Fruit fly (Drosophila melanogaster) whole organism, embryonic: Measurements from ENCODE around the gene bsf.

ENCODE experiments used
- ATbp ChIP-seq: fragments of 200-800 bp; sonication (Bioruptor generic); optimal IDR thresholded peaks from 2 replicates; lab custom pipeline; 2017; ENCODE audit warnings: missing biosample characterization, mild to moderate bottlenecking, missing genetic modification characterization, missing genetic modification reagents
- Aef1 ChIP-seq: fragments of 200-800 bp; sonication (Bioruptor generic); IDR thresholded peaks from 3 replicates; pipeline ENCODE4 v1.3.6; 2022; ENCODE audit warnings: missing biosample characterization, missing genetic modification characterization
- Awh ChIP-seq: fragments of 200-800 bp; sonication (Bioruptor generic); IDR thresholded peaks from 2 replicates; pipeline ENCODE4, ENCODE4 v1.3.6; 2022; ENCODE audit warnings: missing biosample characterization, missing genetic modification characterization
- CG10267 ChIP-seq: fragments of 200-800 bp; sonication (Bioruptor generic); optimal IDR thresholded peaks from 2 replicates; lab custom pipeline; 2018; ENCODE audit warnings: missing biosample characterization, mild to moderate bottlenecking, missing genetic modification characterization, moderate library complexity
- CG10274 ChIP-seq: fragments of 200-800 bp; sonication (Bioruptor generic); optimal IDR thresholded peaks from 3 replicates; lab custom pipeline; 2017; ENCODE audit warnings: missing biosample characterization, mild to moderate bottlenecking, missing genetic modification characterization
- CG11696 ChIP-seq: fragments of 200-800 bp; sonication (Bioruptor generic); IDR thresholded peaks from 2 replicates; pipeline ENCODE4 v1.3.6; 2022; ENCODE audit warnings: missing biosample characterization, missing genetic modification characterization
- CG12104 ChIP-seq: fragments of 200-800 bp; sonication (Bioruptor generic); optimal IDR thresholded peaks from 3 replicates; lab custom pipeline; 2016; ENCODE audit warnings: missing biosample characterization, missing genetic modification characterization
- CG12299 ChIP-seq: fragments of 200-800 bp; sonication (Bioruptor generic); optimal IDR thresholded peaks from 2 replicates; lab custom pipeline; 2018; ENCODE audit warnings: missing biosample characterization, mild to moderate bottlenecking, missing genetic modification characterization
- CG12391 ChIP-seq: fragments of 200-800 bp; sonication (Bioruptor generic); optimal IDR thresholded peaks from 3 replicates; lab custom pipeline; 2018; ENCODE audit warnings: missing biosample characterization, mild to moderate bottlenecking, missing genetic modification characterization, moderate library complexity
- CG13296 ChIP-seq: fragments of 200-800 bp; sonication (Bioruptor generic); optimal IDR thresholded peaks from 3 replicates; lab custom pipeline; 2018; ENCODE audit warnings: missing biosample characterization, mild to moderate bottlenecking, missing genetic modification characterization
- CG13624 ChIP-seq: fragments of 200-800 bp; sonication (Bioruptor generic); optimal IDR thresholded peaks from 2 replicates; lab custom pipeline; 2016; ENCODE audit warnings: missing biosample characterization, missing genetic modification characterization
- CG14667 ChIP-seq: fragments of 200-800 bp; sonication (Bioruptor generic); IDR thresholded peaks from 2 replicates; pipeline ENCODE4 v1.3.6; 2022; ENCODE audit warnings: missing biosample characterization, missing genetic modification characterization
- CG15514 ChIP-seq: fragments of 200-800 bp; sonication (Bioruptor generic); optimal IDR thresholded peaks from 3 replicates; lab custom pipeline; 2017; ENCODE audit warnings: missing biosample characterization, missing genetic modification characterization, mild to moderate bottlenecking, moderate library complexity, missing genetic modification reagents
- CG1647 ChIP-seq: fragments of 200-800 bp; sonication (Bioruptor generic); optimal IDR thresholded peaks from 3 replicates; lab custom pipeline; 2016; ENCODE audit warnings: missing biosample characterization, missing genetic modification characterization
- CG17912 ChIP-seq: fragments of 200-800 bp; sonication (Bioruptor generic); optimal IDR thresholded peaks from 2 replicates; lab custom pipeline; 2018; ENCODE audit warnings: missing biosample characterization, mild to moderate bottlenecking, missing genetic modification characterization
- CG3838 ChIP-seq: fragments of 200-800 bp; sonication (Bioruptor generic); optimal IDR thresholded peaks from 3 replicates; lab custom pipeline; 2016; ENCODE audit warnings: missing biosample characterization, missing genetic modification characterization
- CG43689 ChIP-seq: fragments of 200-800 bp; sonication (Bioruptor generic); IDR thresholded peaks from 2 replicates; pipeline ENCODE4 v1.3.6; 2022; ENCODE audit warnings: missing biosample characterization, missing genetic modification characterization
- CG4730 ChIP-seq: fragments of 200-800 bp; sonication (Bioruptor generic); IDR thresholded peaks from 2 replicates; pipeline ENCODE4 v1.3.6; 2022; ENCODE audit warnings: missing biosample characterization, missing genetic modification characterization
- CG7556 ChIP-seq: fragments of 200-800 bp; sonication (Bioruptor generic); optimal IDR thresholded peaks from 2 replicates; lab custom pipeline; 2017; ENCODE audit warnings: missing biosample characterization, mild to moderate bottlenecking, missing genetic modification characterization
- CG7786 ChIP-seq: fragments of 200-800 bp; sonication (Bioruptor generic); optimal IDR thresholded peaks from 2 replicates; lab custom pipeline; 2016; ENCODE audit warnings: missing biosample characterization, missing genetic modification characterization
- CG7839 ChIP-seq: fragments of 200-800 bp; sonication (Bioruptor generic); optimal IDR thresholded peaks from 3 replicates; lab custom pipeline; 2018; ENCODE audit warnings: missing biosample characterization, mild to moderate bottlenecking, missing genetic modification characterization, moderate library complexity
- CG8765 ChIP-seq: fragments of 200-800 bp; sonication (Bioruptor generic); IDR thresholded peaks from 2 replicates; pipeline ENCODE4 v1.3.6; 2022; ENCODE audit warnings: missing biosample characterization, missing genetic modification characterization
- CG8924 ChIP-seq: fragments of 200-800 bp; optimal IDR thresholded peaks from 3 replicates; lab custom pipeline; 2019; ENCODE audit warnings: missing biosample characterization, mild to moderate bottlenecking, missing genetic modification characterization, moderate library complexity
- CG9797 ChIP-seq: fragments of 200-800 bp; sonication (Bioruptor generic); optimal IDR thresholded peaks from 3 replicates; lab custom pipeline; 2018; ENCODE audit warnings: missing biosample characterization, mild to moderate bottlenecking, missing genetic modification characterization
- Camta ChIP-seq: fragments of 200-800 bp; sonication (Bioruptor generic); optimal IDR thresholded peaks from 2 replicates; lab custom pipeline; 2016; ENCODE audit warnings: missing biosample characterization, missing genetic modification characterization
- Dbx ChIP-seq: fragments of 200-800 bp; sonication (Bioruptor generic); IDR thresholded peaks from 3 replicates; pipeline ENCODE4 v1.3.6; 2022; ENCODE audit warnings: missing biosample characterization, missing genetic modification characterization
- Dfd ChIP-seq, 2 experiments: fragments of >200 bp; optimal IDR thresholded peaks; 2 replicates each; lab custom pipeline; 2017; ENCODE audit warnings: missing biosample characterization in 2 of 2, missing genetic modification characterization in 2 of 2
- Doc3 ChIP-seq: fragments of 200-800 bp; sonication (Bioruptor generic); IDR thresholded peaks from 3 replicates; pipeline ENCODE4 v1.3.6; 2022; ENCODE audit warnings: missing biosample characterization, missing genetic modification characterization; ENCODE audit not compliant: partially characterized antibody
- E2f2 ChIP-seq: fragments of 200-800 bp; sonication (Bioruptor generic); IDR thresholded peaks from 2 replicates; pipeline ENCODE4 v1.3.6; 2022; ENCODE audit warnings: missing biosample characterization, missing genetic modification characterization
- ERR ChIP-seq: fragments of 200-800 bp; sonication (Bioruptor generic); optimal IDR thresholded peaks from 2 replicates; lab custom pipeline; 2016; ENCODE audit warnings: missing biosample characterization, missing genetic modification characterization
- Hr51 ChIP-seq, 2 experiments: fragments of 200-800 bp; sonication (Bioruptor generic); optimal IDR thresholded peaks; 2 replicates in 1 of 2; 3 replicates in 1 of 2; lab custom pipeline; 2016 to 2018; ENCODE audit warnings: missing biosample characterization in 2 of 2, missing genetic modification characterization in 2 of 2, mild to moderate bottlenecking in 1 of 2, moderate library complexity in 1 of 2
- Hr78 ChIP-seq, 2 experiments: fragments of 200-800 bp in 1 of 2; fragments of >200 bp in 1 of 2; sonication (Bioruptor generic) in 1 of 2; optimal IDR thresholded peaks; 2 replicates each; lab custom pipeline; 2017 to 2019; ENCODE audit warnings: missing biosample characterization in 2 of 2, missing genetic modification characterization in 2 of 2, mild to moderate bottlenecking in 1 of 2, moderate library complexity in 1 of 2
- Nf-YB ChIP-seq: fragments of 200-800 bp; sonication (Bioruptor generic); optimal IDR thresholded peaks from 3 replicates; lab custom pipeline; 2019; ENCODE audit warnings: missing biosample characterization, mild to moderate bottlenecking, missing genetic modification characterization, moderate library complexity
- Opbp ChIP-seq: fragments of 200-800 bp; sonication (Bioruptor generic); IDR thresholded peaks from 3 replicates; pipeline ENCODE4 v1.3.6; 2022; ENCODE audit warnings: missing biosample characterization, missing genetic modification characterization; ENCODE audit not compliant: partially characterized antibody
- Pdp1 ChIP-seq, 2 experiments: fragments of 200-800 bp; sonication (Bioruptor generic); optimal IDR thresholded peaks; 3 replicates each; lab custom pipeline; 2016; ENCODE audit warnings: missing biosample characterization in 2 of 2, missing genetic modification characterization in 2 of 2, mild to moderate bottlenecking in 1 of 2, moderate library complexity in 1 of 2
- Sox102F ChIP-seq: fragments of 200-800 bp; sonication (Bioruptor generic); optimal IDR thresholded peaks from 2 replicates; lab custom pipeline; 2018; ENCODE audit warnings: missing biosample characterization, mild to moderate bottlenecking, missing genetic modification characterization, moderate library complexity
- ash1 ChIP-seq: fragments of 200-800 bp; sonication (Bioruptor generic); optimal IDR thresholded peaks from 2 replicates; lab custom pipeline; 2018; ENCODE audit warnings: missing biosample characterization, mild to moderate bottlenecking, missing genetic modification characterization
- ems ChIP-seq: fragments of 200-800 bp; sonication (Bioruptor generic); optimal IDR thresholded peaks from 3 replicates; lab custom pipeline; 2016; ENCODE audit warnings: missing biosample characterization, missing genetic modification characterization
- ewg ChIP-seq: fragments of 200-800 bp; sonication (Bioruptor generic); optimal IDR thresholded peaks from 3 replicates; lab custom pipeline; 2017; ENCODE audit warnings: mild to moderate bottlenecking, missing biosample characterization, missing genetic modification reagents, missing genetic modification characterization
- fd102C ChIP-seq: fragments of 200-800 bp; sonication (Bioruptor generic); optimal IDR thresholded peaks from 2 replicates; lab custom pipeline; 2018; ENCODE audit warnings: missing biosample characterization, mild to moderate bottlenecking, missing genetic modification characterization, moderate library complexity
- hbn ChIP-seq: fragments of 200-800 bp; sonication (Bioruptor generic); IDR thresholded peaks from 2 replicates; pipeline ENCODE4 v1.3.6; 2022; ENCODE audit warnings: missing biosample characterization, missing genetic modification characterization; ENCODE audit not compliant: partially characterized antibody
- her ChIP-seq: fragments of 200-800 bp; sonication (Bioruptor generic); optimal IDR thresholded peaks from 2 replicates; lab custom pipeline; 2016; ENCODE audit warnings: missing biosample characterization, missing genetic modification characterization
- jing ChIP-seq: fragments of 200-800 bp; sonication (Bioruptor generic); optimal IDR thresholded peaks from 2 replicates; lab custom pipeline; 2018; ENCODE audit warnings: missing biosample characterization, mild to moderate bottlenecking, missing genetic modification characterization
- nerfin-1 ChIP-seq: fragments of 200-800 bp; sonication (Bioruptor generic); optimal IDR thresholded peaks from 3 replicates; lab custom pipeline; 2019; ENCODE audit warnings: missing biosample characterization, mild to moderate bottlenecking, missing genetic modification characterization, moderate library complexity
- peb ChIP-seq: fragments of 200-800 bp; sonication (Bioruptor generic); IDR thresholded peaks from 2 replicates; pipeline ENCODE4 v1.3.6; 2022; ENCODE audit warnings: missing biosample characterization, missing genetic modification characterization
- psq ChIP-seq: fragments of 200-800 bp; sonication (Bioruptor generic); optimal IDR thresholded peaks from 2 replicates; lab custom pipeline; 2017; ENCODE audit warnings: missing biosample characterization, missing genetic modification characterization
- rib ChIP-seq: fragments of 200-800 bp; sonication (Bioruptor generic); IDR thresholded peaks from 2 replicates; pipeline ENCODE4 v1.3.6; 2022; ENCODE audit warnings: missing biosample characterization, missing genetic modification characterization
- sens ChIP-seq: fragments of 200-800 bp; sonication (Bioruptor generic); peaks from one replicate; lab custom pipeline; 2016; ENCODE audit warnings: missing biosample characterization, missing genetic modification characterization
- seq ChIP-seq: fragments of 200-800 bp; sonication (Bioruptor generic); IDR thresholded peaks from 2 replicates; pipeline ENCODE4 v1.3.6; 2022; ENCODE audit warnings: missing biosample characterization, missing genetic modification characterization
- sna ChIP-seq: fragments of 200-800 bp; sonication (Bioruptor generic); IDR thresholded peaks from 2 replicates; pipeline ENCODE4 v1.3.6; 2022; ENCODE audit warnings: missing biosample characterization, missing genetic modification characterization; ENCODE audit not compliant: partially characterized antibody
- unpg ChIP-seq: fragments of 200-800 bp; sonication (Bioruptor generic); optimal IDR thresholded peaks from 3 replicates; lab custom pipeline; 2018; ENCODE audit warnings: missing biosample characterization, mild to moderate bottlenecking, missing genetic modification characterization, moderate library complexity

bsf gene

DNA sequence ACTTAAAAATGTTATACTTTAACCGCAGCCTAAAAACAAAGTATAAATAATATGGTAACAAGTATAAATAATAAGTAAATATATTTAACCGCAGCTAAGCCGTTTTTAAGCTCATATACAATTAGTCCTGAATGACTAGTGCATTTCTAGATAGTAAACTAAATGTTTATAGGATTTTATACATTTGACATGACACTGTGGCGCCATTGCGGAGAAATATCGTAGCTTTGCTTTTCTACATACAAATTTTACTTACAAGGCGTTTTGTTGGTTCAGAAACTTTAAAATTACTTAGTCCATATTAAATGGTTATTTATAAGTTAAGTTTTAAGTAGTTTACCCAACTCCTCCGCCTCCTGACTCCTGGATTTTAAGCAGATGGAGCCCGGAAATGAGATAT, 13.2 kb downstream of the bsf start (continued):
- TF ChIP-seq CG7839 (tag; lab: Kevin White, UChicago) (peak; percentile 39), ewg (GFP tag; lab: Kevin White, UChicago) (no peak), CG12104 (GFP tag; lab: Kevin White, UChicago) (no peak), CG17912 (GFP tag; lab: Kevin White, UChicago) (no peak), CG12299 (tag; lab: Kevin White, UChicago) (no peak), CG4730 (GFP tag; lab: Robert Waterston, UW) (no peak), Hr51 (GFP tag; optimal IDR thresholded peaks at IDR 0.05; lab: Kevin White, UChicago) (no peak), Pdp1 (GFP tag; optimal IDR thresholded peaks at IDR 0.05; lab: Kevin White, UChicago) (peak in 1 of 2 experiments; percentile 6), ems (GFP tag; lab: Kevin White, UChicago) (no peak), psq (no peak), ATbp (GFP tag; lab: Kevin White, UChicago) (no peak), fd102C (GFP tag; lab: Kevin White, UChicago) (no peak), CG7786 (GFP tag; lab: Kevin White, UChicago) (no peak), Camta (GFP tag; lab: Kevin White, UChicago) (no peak), CG14667 (GFP tag; lab: Robert Waterston, UW) (no peak), Dfd (GFP tag; optimal IDR thresholded peaks at IDR 0.05; lab: Kevin White, UChicago) (no peak), CG13296 (GFP tag; lab: Kevin White, UChicago) (no peak), jing (no peak), Aef1 (GFP tag; lab: Robert Waterston, UW) (no peak), Doc3 (GFP tag; lab: Robert Waterston, UW) (no peak), rib (GFP tag; lab: Robert Waterston, UW) (0 out of 2 replicates have a peak, but pooled peaks have one; percentile 48), CG7556 (GFP tag; lab: Kevin White, UChicago) (no peak), CG9797 (no peak), peb (no peak), CG12391 (tag; lab: Kevin White, UChicago) (no peak), CG10274 (GFP tag; lab: Kevin White, UChicago) (no peak), Nf-YB (no peak), CG8765 (no peak), CG15514 (GFP tag; lab: Kevin White, UChicago) (no peak), hbn (GFP tag; lab: Robert Waterston, UW) (no peak), CG10267 (tag; lab: Kevin White, UChicago) (peak; percentile 14), seq (GFP tag; lab: Robert Waterston, UW) (no peak), Hr78 (GFP tag; optimal IDR thresholded peaks at IDR 0.05; lab: Kevin White, UChicago) (no peak), CG8924 (tag; lab: Kevin White, UChicago) (no peak), sna (GFP tag; lab: Robert Waterston, UW) (no peak), CG11696 (GFP tag; lab: Robert Waterston, UW) (no peak), ERR (GFP tag; lab: Kevin White, UChicago) (no peak), Opbp (peak; percentile 61; the same call in 1 of the 3 replicates), Sox102F (no peak), Awh (GFP tag; lab: Robert Waterston, UW) (no peak), ash1 (no peak), E2f2 (GFP tag; lab: Robert Waterston, UW) (peak; percentile 29; the same call in 1 of the 2 replicates), her (GFP tag; lab: Kevin White, UChicago) (no peak), CG43689 (GFP tag; lab: Robert Waterston, UW) (no peak), CG3838 (GFP tag; lab: Kevin White, UChicago) (no peak), Dbx (GFP tag; lab: Robert Waterston, UW) (peak; percentile 39; the same call in 1 of the 3 replicates), nerfin-1 (tag; lab: Kevin White, UChicago) (no peak), sens (GFP tag; lab: Kevin White, UChicago) (peak; percentile 44), CG1647 (GFP tag; lab: Kevin White, UChicago) (no peak), unpg (GFP tag; lab: Kevin White, UChicago) (peak; percentile 26), CG13624 (no peak)
